Worm (Caenorhabditis elegans) whole organism, dauer: ENCODE measurements around the gene F43E2.1.

Experiments
- unc-62 ChIP-seq: sonication (generic microtip); optimal IDR thresholded peaks from 2 replicates; lab custom pipeline; 2017; ENCODE audit warnings: missing biosample characterization, missing genetic modification reagents, missing genetic modification characterization

F43E2.1 gene

ce11 chrII:7397273-7397840 is 22.3 kb downstream of the F43E2.1 start:
- no peak for TF ChIP-seq unc-62 (GFP tag; lab: Kevin White, UChicago)

ce11 chrII:7398712-7399111 is 23.6 kb downstream of the F43E2.1 start, which contains the start of gene C07D10.1:
Gene C07D10.1, plus strand, starts transcription at chrII:7399012.
- TF ChIP-seq unc-62 (GFP tag; lab: Kevin White, UChicago), result no peak

DNA sequence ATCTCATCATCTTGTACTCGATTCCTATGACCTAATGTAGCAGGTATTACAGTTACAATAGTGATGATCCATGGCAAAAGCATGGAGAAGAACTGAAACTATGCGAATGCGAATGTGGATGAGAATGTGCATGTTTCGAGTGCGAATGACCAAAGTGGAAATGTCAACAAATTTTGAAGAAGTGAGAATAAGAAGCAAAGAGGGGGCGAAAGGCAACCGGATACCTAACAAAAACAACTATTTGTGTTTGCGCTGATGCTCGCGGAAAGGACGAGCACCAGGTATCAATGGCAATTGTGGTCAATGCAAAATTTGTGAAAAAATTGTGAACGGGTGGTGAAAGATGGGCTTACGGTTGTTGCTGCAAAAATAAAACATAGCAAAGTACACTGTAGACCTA is 27.5 kb downstream of the F43E2.1 start, which contains the start of gene nas-7:
Gene nas-7, minus strand, starts transcription at position 101 of the 400 bp plus-strand sequence.
- TF ChIP-seq unc-62 (GFP tag; lab: Kevin White, UChicago), result no peak

ce11 chrII:7404001-7404400 is 28.9 kb downstream of the F43E2.1 start:
- TF ChIP-seq unc-62 (GFP tag; lab: Kevin White, UChicago), result no peak

- no peak for TF ChIP-seq unc-62 (GFP tag; lab: Kevin White, UChicago)
Observed at ce11 chrII:7405262-7405661, 30.2 kb downstream of the F43E2.1 start.

- TF ChIP-seq unc-62 (GFP tag; lab: Kevin White, UChicago), result no peak
Observed at ce11 chrII:7406438-7406837, 31.4 kb downstream of the F43E2.1 start.

ce11 chrII:7408192-7408591 is 33.1 kb downstream of the F43E2.1 start, which contains the start of gene srd-55:
Gene srd-55, plus strand, starts transcription at chrII:7408492.
- no peak for TF ChIP-seq unc-62 (GFP tag; lab: Kevin White, UChicago)

DNA sequence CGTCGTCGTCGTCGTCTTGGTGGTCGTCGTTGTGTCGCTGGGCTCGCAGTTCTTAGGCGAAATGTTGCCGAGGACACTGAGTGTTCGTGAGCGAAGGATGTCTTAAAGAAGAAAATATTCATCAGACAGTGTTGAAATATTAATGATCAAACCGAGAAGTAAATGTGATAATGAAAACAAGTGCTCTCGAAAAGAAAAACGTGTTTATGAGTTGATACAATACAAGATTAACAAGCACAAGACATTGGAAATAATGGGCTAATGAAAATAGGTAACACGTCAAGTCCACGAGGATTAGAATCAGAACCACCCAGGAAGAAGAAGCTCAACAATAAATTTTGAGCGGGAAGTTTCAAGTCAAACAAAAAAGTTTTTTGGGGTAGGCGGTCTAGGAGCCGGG is 36.9 kb downstream of the F43E2.1 start, which contains the start of gene K02A2.5:
Gene K02A2.5, minus strand, starts transcription at position 101 of the 400 bp plus-strand sequence.
- TF ChIP-seq unc-62 (GFP tag; lab: Kevin White, UChicago), result no peak

DNA sequence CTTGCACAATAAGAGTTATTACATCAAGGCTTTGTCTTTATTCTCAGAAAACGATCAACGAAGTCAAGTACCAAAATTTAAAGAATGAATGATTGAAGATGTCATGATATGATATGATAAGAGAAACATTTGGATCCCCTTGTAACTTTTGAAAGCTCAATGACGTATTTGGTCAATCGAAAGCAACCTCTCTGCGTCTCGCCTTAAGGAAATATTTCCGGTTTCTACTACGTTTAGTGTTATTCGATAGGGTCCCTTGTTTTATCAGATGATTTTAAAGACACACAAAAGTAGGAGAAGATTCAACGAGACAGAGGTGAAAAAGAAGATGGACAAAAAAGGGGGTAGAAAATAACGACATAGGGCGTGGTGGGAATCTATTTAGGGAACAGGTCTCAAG is 38.2 kb downstream of the F43E2.1 start:
- no peak for TF ChIP-seq unc-62 (GFP tag; lab: Kevin White, UChicago)

DNA sequence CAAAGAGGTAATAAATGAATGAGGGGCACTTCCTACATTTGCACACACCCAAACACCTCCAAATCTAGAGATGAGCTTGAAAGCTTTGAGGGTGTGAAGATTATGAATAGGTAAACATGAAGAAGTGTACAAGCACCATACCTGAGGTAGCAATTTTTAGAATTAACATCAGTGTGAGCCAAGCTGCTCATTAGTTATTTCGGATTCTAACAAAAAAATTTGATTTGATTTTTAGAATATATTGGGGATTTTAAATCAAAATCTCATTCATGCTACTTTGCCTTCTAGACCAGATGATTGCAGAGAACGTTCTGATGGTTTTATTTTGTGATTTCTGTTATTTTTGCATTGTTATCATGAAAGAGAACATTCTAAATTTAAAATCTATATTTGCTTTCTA is 38.7 kb downstream of the F43E2.1 start:
- no peak for TF ChIP-seq unc-62 (GFP tag; lab: Kevin White, UChicago)

DNA sequence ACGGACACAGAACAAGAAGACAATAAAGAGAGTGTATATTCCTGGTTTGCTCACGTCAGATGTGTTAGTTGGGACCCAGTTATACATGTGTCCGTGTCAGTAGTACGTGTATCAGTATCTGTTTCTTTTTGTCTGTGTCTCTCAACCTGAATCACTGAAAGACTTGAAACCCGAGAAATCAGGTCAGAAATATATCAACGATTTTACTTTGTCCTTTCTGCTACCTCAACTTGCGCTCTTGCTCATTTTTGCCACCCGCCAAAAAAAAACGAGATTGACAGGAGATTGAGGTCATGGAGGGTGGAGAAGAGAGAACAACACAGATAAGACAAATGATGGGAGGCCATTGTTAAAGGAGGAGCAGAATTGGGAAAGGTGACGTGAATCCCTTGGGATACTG is 44.5 kb downstream of the F43E2.1 start:
- TF ChIP-seq unc-62 (GFP tag; lab: Kevin White, UChicago), result no peak

DNA sequence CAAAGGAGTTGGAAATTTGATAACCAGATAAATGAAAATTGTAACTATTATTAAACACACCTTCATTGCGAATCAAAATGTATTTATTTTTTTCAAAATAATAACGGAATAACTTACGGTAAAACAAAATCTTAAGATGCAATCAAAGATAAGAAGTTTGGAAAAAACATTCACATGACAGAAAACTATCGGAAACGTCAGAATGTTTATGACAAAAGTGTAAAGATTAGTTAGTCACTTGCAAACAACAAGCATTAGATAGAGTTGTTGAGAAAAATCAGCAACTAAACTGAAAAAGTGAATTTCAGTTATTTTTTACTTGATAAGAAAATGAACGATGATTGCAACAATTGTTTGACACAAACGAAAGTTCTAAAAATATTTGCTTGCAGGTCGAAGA is 45.1 kb downstream of the F43E2.1 start:
- TF ChIP-seq unc-62 (GFP tag; lab: Kevin White, UChicago), result no peak

- no peak for TF ChIP-seq unc-62 (GFP tag; lab: Kevin White, UChicago)
Observed at ce11 chrII:7420796-7421386, 45.8 kb downstream of the F43E2.1 start.
